Worm (Caenorhabditis elegans) whole organism, L4/young adult: ENCODE measurements around the gene ttll-9.

Source experiments
- W03F9.2 ChIP-seq: fragments of 150-350 bp; optimal IDR thresholded peaks from 2 replicates; lab custom pipeline; 2014; ENCODE audit warnings: missing biosample characterization, missing genetic modification characterization
- dao-5 ChIP-seq: sonication (generic microtip); optimal IDR thresholded peaks from 2 replicates; lab custom pipeline; 2016; ENCODE audit warnings: missing genotype, missing genetic modification characterization, moderate library complexity, missing compliant biosample characterization
- him-1 ChIP-seq: sonication (generic microtip); optimal IDR thresholded peaks from 2 replicates; lab custom pipeline; 2016; ENCODE audit warnings: missing genotype, missing genetic modification reagents, missing genetic modification characterization, missing compliant biosample characterization

- TF ChIP-seq him-1 (tag; lab: Kevin White, UChicago) (no peak), dao-5 (tag; lab: Kevin White, UChicago) (no peak), W03F9.2 (tag; lab: Kevin White, UChicago) (no peak)
Measured at ce11 chrV:20870633-20871032, 39.6 kb upstream of the ttll-9 start.
